Fruit fly (Drosophila melanogaster) whole organism, embryonic: ENCODE data around the gene CG43448.

Experiments used
- ATbp ChIP-seq: fragments of 200-800 bp; sonication (Bioruptor generic); optimal IDR thresholded peaks from 2 replicates; lab custom pipeline; 2017; ENCODE audit warnings: missing biosample characterization, mild to moderate bottlenecking, missing genetic modification characterization, missing genetic modification reagents
- CG10543 ChIP-seq: fragments of 200-800 bp; sonication (Bioruptor generic); optimal IDR thresholded peaks from 3 replicates; lab custom pipeline; 2017; ENCODE audit warnings: missing biosample characterization, mild to moderate bottlenecking, missing genetic modification characterization, moderate library complexity
- CG12071 ChIP-seq: fragments of 200-800 bp; sonication (Bioruptor generic); optimal IDR thresholded peaks from 3 replicates; lab custom pipeline; 2018; ENCODE audit warnings: missing biosample characterization, mild to moderate bottlenecking, missing genetic modification characterization
- CG12104 ChIP-seq: fragments of 200-800 bp; sonication (Bioruptor generic); optimal IDR thresholded peaks from 3 replicates; lab custom pipeline; 2016; ENCODE audit warnings: missing biosample characterization, missing genetic modification characterization
- CG12236 ChIP-seq: fragments of 200-800 bp; sonication (Bioruptor generic); optimal IDR thresholded peaks from 2 replicates; lab custom pipeline; 2016; ENCODE audit warnings: missing biosample characterization, missing genetic modification characterization
- CG12391 ChIP-seq: fragments of 200-800 bp; sonication (Bioruptor generic); optimal IDR thresholded peaks from 3 replicates; lab custom pipeline; 2018; ENCODE audit warnings: missing biosample characterization, mild to moderate bottlenecking, missing genetic modification characterization, moderate library complexity
- CG14014 ChIP-seq: fragments of 200-800 bp; sonication (Bioruptor generic); IDR thresholded peaks from 2 replicates; pipeline ENCODE4 v1.3.6; 2022; ENCODE audit warnings: missing biosample characterization, missing genetic modification characterization
- CG14860 ChIP-seq: fragments of 200-800 bp; sonication (Bioruptor generic); IDR thresholded peaks from 3 replicates; pipeline ENCODE4 v1.3.6; 2022; ENCODE audit warnings: missing biosample characterization, missing genetic modification characterization; ENCODE audit not compliant: partially characterized antibody
- CG16863 ChIP-seq: fragments of 200-800 bp; sonication (Bioruptor generic); optimal IDR thresholded peaks from 3 replicates; lab custom pipeline; 2016; ENCODE audit warnings: missing biosample characterization, missing genetic modification characterization
- CG2120 ChIP-seq: fragments of 200-800 bp; sonication (Bioruptor generic); optimal IDR thresholded peaks from 3 replicates; lab custom pipeline; 2016; ENCODE audit warnings: missing biosample characterization, missing genetic modification characterization
- CG33213 ChIP-seq: fragments of 200-800 bp; sonication (Bioruptor generic); optimal IDR thresholded peaks from 3 replicates; lab custom pipeline; 2016; ENCODE audit warnings: missing biosample characterization, missing genetic modification characterization
- CG4424 ChIP-seq: fragments of 200-800 bp; sonication (Bioruptor generic); optimal IDR thresholded peaks from 3 replicates; lab custom pipeline; 2016; ENCODE audit warnings: missing biosample characterization, missing genetic modification characterization
- CG7372 ChIP-seq: fragments of 200-800 bp; sonication (Bioruptor generic); IDR thresholded peaks from 2 replicates; pipeline ENCODE4 v1.3.6; 2022; ENCODE audit warnings: missing biosample characterization, missing genetic modification characterization
- CG8359 ChIP-seq: fragments of 200-800 bp; sonication (Bioruptor generic); optimal IDR thresholded peaks from 2 replicates; lab custom pipeline; 2017; ENCODE audit warnings: missing biosample characterization, mild to moderate bottlenecking, missing genetic modification characterization, borderline replicate concordance
- CG9876 ChIP-seq: fragments of 200-800 bp; sonication (Bioruptor generic); optimal IDR thresholded peaks from 2 replicates; lab custom pipeline; 2016; ENCODE audit warnings: missing biosample characterization, missing genetic modification characterization
- Dref ChIP-seq: fragments of 200-800 bp; sonication (Bioruptor generic); IDR thresholded peaks from 2 replicates; pipeline ENCODE4 v1.3.6; 2022; ENCODE audit warnings: missing biosample characterization, missing genetic modification characterization
- Fer1 ChIP-seq: fragments of 200-800 bp; sonication (Bioruptor generic); optimal IDR thresholded peaks from 2 replicates; lab custom pipeline; 2017; ENCODE audit warnings: missing biosample characterization, mild to moderate bottlenecking, missing genetic modification characterization
- Hey ChIP-seq: fragments of 200-800 bp; sonication (Bioruptor generic); optimal IDR thresholded peaks from 3 replicates; lab custom pipeline; 2018; ENCODE audit warnings: missing biosample characterization, mild to moderate bottlenecking, missing genetic modification characterization
- NC2α ChIP-seq: fragments of 200-800 bp; sonication (Bioruptor generic); optimal IDR thresholded peaks from 2 replicates; lab custom pipeline; 2016; ENCODE audit warnings: missing biosample characterization, missing genetic modification characterization
- NFAT ChIP-seq: fragments of 200-800 bp; sonication (Bioruptor generic); IDR thresholded peaks from 2 replicates; pipeline ENCODE4 v1.3.6; 2022; ENCODE audit warnings: missing biosample characterization, missing genetic modification characterization
- Nf-YB ChIP-seq: fragments of 200-800 bp; sonication (Bioruptor generic); optimal IDR thresholded peaks from 3 replicates; lab custom pipeline; 2019; ENCODE audit warnings: missing biosample characterization, mild to moderate bottlenecking, missing genetic modification characterization, moderate library complexity
- Sox102F ChIP-seq: fragments of 200-800 bp; sonication (Bioruptor generic); optimal IDR thresholded peaks from 2 replicates; lab custom pipeline; 2018; ENCODE audit warnings: missing biosample characterization, mild to moderate bottlenecking, missing genetic modification characterization, moderate library complexity
- TFAM ChIP-seq: fragments of 200-800 bp; sonication (Bioruptor generic); optimal IDR thresholded peaks from 2 replicates; lab custom pipeline; 2017; ENCODE audit warnings: missing biosample characterization, missing genetic modification characterization, inconsistent platforms
- YL-1 ChIP-seq: fragments of 200-800 bp; sonication (Bioruptor generic); optimal IDR thresholded peaks from 3 replicates; lab custom pipeline; 2017; ENCODE audit warnings: missing biosample characterization, mild to moderate bottlenecking, missing genetic modification characterization
- al ChIP-seq: fragments of 200-800 bp; sonication (Bioruptor generic); IDR thresholded peaks from 2 replicates; pipeline ENCODE4 v1.3.6; 2022; ENCODE audit warnings: missing biosample characterization, missing genetic modification characterization
- bab2 ChIP-seq: fragments of 200-800 bp; sonication (Bioruptor generic); optimal IDR thresholded peaks from 2 replicates; lab custom pipeline; 2016; ENCODE audit warnings: missing biosample characterization, missing genetic modification characterization
- bbx ChIP-seq: fragments of 200-800 bp; sonication (Bioruptor generic); IDR thresholded peaks from 2 replicates; pipeline ENCODE4 v1.3.6; 2022; ENCODE audit warnings: missing biosample characterization, missing genetic modification characterization; ENCODE audit not compliant: partially characterized antibody
- cg ChIP-seq: fragments of 200-800 bp; sonication (Bioruptor generic); optimal IDR thresholded peaks from 3 replicates; lab custom pipeline; 2019; ENCODE audit warnings: missing biosample characterization, mild to moderate bottlenecking, missing genetic modification characterization, moderate library complexity
- corto ChIP-seq: fragments of 200-800 bp; sonication (Bioruptor generic); optimal IDR thresholded peaks from 2 replicates; lab custom pipeline; 2016; ENCODE audit warnings: missing biosample characterization, mild to moderate bottlenecking, missing genetic modification characterization, moderate library complexity
- ewg ChIP-seq: fragments of 200-800 bp; sonication (Bioruptor generic); optimal IDR thresholded peaks from 3 replicates; lab custom pipeline; 2017; ENCODE audit warnings: mild to moderate bottlenecking, missing biosample characterization, missing genetic modification reagents, missing genetic modification characterization
- fd3F ChIP-seq: fragments of 200-800 bp; sonication (Bioruptor generic); optimal IDR thresholded peaks from 2 replicates; lab custom pipeline; 2018; ENCODE audit warnings: missing biosample characterization, mild to moderate bottlenecking, missing genetic modification characterization, moderate library complexity
- ftz-f1 ChIP-seq: fragments of 200-800 bp; sonication (Bioruptor generic); optimal IDR thresholded peaks from 2 replicates; lab custom pipeline; 2016; ENCODE audit warnings: missing biosample characterization, missing genetic modification characterization
- hbn ChIP-seq: fragments of 200-800 bp; sonication (Bioruptor generic); IDR thresholded peaks from 2 replicates; pipeline ENCODE4 v1.3.6; 2022; ENCODE audit warnings: missing biosample characterization, missing genetic modification characterization; ENCODE audit not compliant: partially characterized antibody
- hth ChIP-seq: fragments of >200 bp; optimal IDR thresholded peaks from 2 replicates; lab custom pipeline; 2017; ENCODE audit warnings: inconsistent platforms
- kni ChIP-seq: fragments of 200-800 bp; sonication (Bioruptor generic); optimal IDR thresholded peaks from 3 replicates; lab custom pipeline; 2017; ENCODE audit warnings: mild to moderate bottlenecking, missing biosample characterization, missing genetic modification reagents, missing genetic modification characterization
- mirr ChIP-seq: fragments of 200-800 bp; sonication (Bioruptor generic); optimal IDR thresholded peaks from 3 replicates; lab custom pipeline; 2018; ENCODE audit warnings: missing biosample characterization, mild to moderate bottlenecking, missing genetic modification characterization
- nom ChIP-seq: fragments of 200-800 bp; sonication (Bioruptor generic); optimal IDR thresholded peaks from 2 replicates; lab custom pipeline; 2017; ENCODE audit warnings: missing biosample characterization, missing genetic modification characterization, mild to moderate bottlenecking, moderate library complexity, missing genetic modification reagents
- peb ChIP-seq: fragments of 200-800 bp; sonication (Bioruptor generic); IDR thresholded peaks from 2 replicates; pipeline ENCODE4 v1.3.6; 2022; ENCODE audit warnings: missing biosample characterization, missing genetic modification characterization
- run ChIP-seq: fragments of 200-800 bp; sonication (Bioruptor generic); optimal IDR thresholded peaks from 3 replicates; lab custom pipeline; 2018; ENCODE audit warnings: missing biosample characterization, mild to moderate bottlenecking, missing genetic modification characterization
- sens-2 ChIP-seq: fragments of 200-800 bp; sonication (Bioruptor generic); IDR thresholded peaks from 2 replicates; pipeline ENCODE4 v1.3.6; 2022; ENCODE audit warnings: missing biosample characterization, missing genetic modification characterization
- slbo ChIP-seq: fragments of 200-800 bp; sonication (Bioruptor generic); IDR thresholded peaks from 2 replicates; pipeline ENCODE4 v1.3.6; 2022; ENCODE audit warnings: missing biosample characterization, missing genetic modification characterization
- sna ChIP-seq: fragments of 200-800 bp; sonication (Bioruptor generic); IDR thresholded peaks from 2 replicates; pipeline ENCODE4 v1.3.6; 2022; ENCODE audit warnings: missing biosample characterization, missing genetic modification characterization; ENCODE audit not compliant: partially characterized antibody
- sr ChIP-seq: fragments of 200-800 bp; sonication (Bioruptor generic); IDR thresholded peaks from 3 replicates; pipeline ENCODE4 v1.3.6; 2022; ENCODE audit warnings: missing biosample characterization, missing genetic modification characterization
- ssp ChIP-seq: fragments of 200-800 bp; sonication (Bioruptor generic); IDR thresholded peaks from 2 replicates; pipeline ENCODE4 v1.3.6; 2022; ENCODE audit warnings: missing biosample characterization, missing genetic modification characterization
- unpg ChIP-seq: fragments of 200-800 bp; sonication (Bioruptor generic); optimal IDR thresholded peaks from 3 replicates; lab custom pipeline; 2018; ENCODE audit warnings: missing biosample characterization, mild to moderate bottlenecking, missing genetic modification characterization, moderate library complexity
- wdn ChIP-seq: fragments of 200-800 bp; sonication (Bioruptor generic); IDR thresholded peaks from 2 replicates; pipeline ENCODE4 v1.3.6; 2022; ENCODE audit warnings: missing biosample characterization, missing genetic modification characterization
- yki ChIP-seq: fragments of >200 bp; optimal IDR thresholded peaks from 3 replicates; lab custom pipeline; 2018
- z ChIP-seq: fragments of 200-800 bp; sonication (Bioruptor generic); IDR thresholded peaks from 3 replicates; pipeline ENCODE4 v1.3.6; 2022; ENCODE audit warnings: missing biosample characterization, missing genetic modification characterization
- zen ChIP-seq: fragments of 200-800 bp; sonication (Bioruptor generic); optimal IDR thresholded peaks from 3 replicates; lab custom pipeline; 2018; ENCODE audit warnings: missing biosample characterization, mild to moderate bottlenecking, missing genetic modification characterization, moderate library complexity
- zen2 ChIP-seq: fragments of 200-800 bp; sonication (Bioruptor generic); IDR thresholded peaks from 3 replicates; pipeline ENCODE4 v1.3.6; 2022; ENCODE audit warnings: missing biosample characterization, missing genetic modification characterization; ENCODE audit not compliant: partially characterized antibody
- zfh2 ChIP-seq: fragments of 200-800 bp; sonication (Bioruptor generic); optimal IDR thresholded peaks from 2 replicates; lab custom pipeline; 2016; ENCODE audit warnings: missing biosample characterization, missing genetic modification characterization

Gene CG43448

DNA sequence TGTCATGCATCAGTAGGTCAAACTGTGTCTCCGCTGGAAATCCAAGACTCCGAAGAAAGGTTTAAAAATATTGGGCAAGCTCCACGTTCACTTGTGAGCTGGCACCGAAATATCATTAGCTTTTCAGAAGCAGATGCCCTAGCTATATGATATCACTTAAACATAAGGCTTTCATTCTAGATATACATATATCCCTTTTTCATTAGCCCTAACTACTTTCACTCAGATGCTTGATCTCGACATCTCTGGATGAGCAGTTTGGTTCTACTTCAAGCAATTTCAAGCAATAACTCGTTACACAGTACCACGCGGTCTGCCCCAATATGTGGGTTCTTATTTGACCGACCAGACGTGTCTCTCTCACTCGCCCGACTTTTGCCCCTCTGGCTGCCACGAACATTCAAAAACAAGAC, 46.1 kb downstream of the CG43448 start (continued):
- TF ChIP-seq Fer1, result no peak
- TF ChIP-seq run (tag; lab: Kevin White, UChicago), result no peak
- TF ChIP-seq corto, result no peak
- TF ChIP-seq hth (lab: Kevin White, UChicago), result no peak
- peak; percentile 32 for TF ChIP-seq zfh2 (GFP tag; lab: Kevin White, UChicago)
- no peak for TF ChIP-seq CG7372 (GFP tag; lab: Robert Waterston, UW)
- no peak for TF ChIP-seq ATbp (GFP tag; lab: Kevin White, UChicago)
- no peak for TF ChIP-seq NC2α (GFP tag; lab: Kevin White, UChicago)
- TF ChIP-seq CG12391 (tag; lab: Kevin White, UChicago), result peak; percentile 39
- no peak for TF ChIP-seq CG14014 (GFP tag; lab: Robert Waterston, UW)
- no peak for TF ChIP-seq TFAM
- TF ChIP-seq ssp, result 0 out of 2 replicates have a peak, but pooled peaks have one; percentile 30
- TF ChIP-seq Sox102F (GFP tag; lab: Kevin White, UChicago), result peak; percentile 45
- no peak for TF ChIP-seq yki (lab: Kevin White, UChicago)
- TF ChIP-seq CG12071 (GFP tag; lab: Kevin White, UChicago), result no peak
- TF ChIP-seq unpg (GFP tag; lab: Kevin White, UChicago), result peak; percentile 4
- TF ChIP-seq z (GFP tag; lab: Robert Waterston, UW), result no peak
- TF ChIP-seq CG33213 (GFP tag; lab: Kevin White, UChicago), result no peak
- no peak for TF ChIP-seq nom (GFP tag; lab: Kevin White, UChicago)
- peak; percentile 24 for TF ChIP-seq bab2 (GFP tag; lab: Kevin White, UChicago)
- TF ChIP-seq CG12104 (GFP tag; lab: Kevin White, UChicago), result peak; percentile 3
- peak; percentile 37 for TF ChIP-seq CG4424 (GFP tag; lab: Kevin White, UChicago)
- TF ChIP-seq mirr (GFP tag; lab: Kevin White, UChicago), result no peak
- TF ChIP-seq hbn (GFP tag; lab: Robert Waterston, UW), result no peak
- no peak for TF ChIP-seq Hey (tag; lab: Kevin White, UChicago)
- TF ChIP-seq CG2120, result peak; percentile 48
- no peak for TF ChIP-seq YL-1
- TF ChIP-seq sna, result no peak
- TF ChIP-seq, all 482 proteins: peak for 137

DNA sequence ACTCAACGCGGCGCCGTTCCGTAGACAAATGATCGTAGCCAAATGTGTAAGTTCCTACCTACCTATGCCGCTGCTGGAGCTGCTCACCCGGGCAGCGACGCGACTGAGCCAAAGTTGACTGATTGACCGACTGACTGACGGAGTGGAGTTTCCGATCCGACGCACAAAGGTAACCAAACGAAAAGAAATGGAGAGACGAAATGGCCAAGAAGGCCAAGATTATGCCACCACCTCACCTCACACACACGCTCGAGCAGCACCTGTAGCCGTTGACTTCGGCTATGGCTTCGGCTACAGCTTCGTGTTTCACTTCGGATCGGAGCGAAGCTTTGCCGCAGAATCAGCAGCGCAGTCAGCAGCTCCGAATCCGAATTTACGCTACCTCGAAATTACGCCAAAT, 46.5 kb downstream of the CG43448 start, which contains the start of gene CG9747:
Gene CG9747, minus strand, starts transcription at position 206 of the 400 bp plus-strand sequence.
- TF ChIP-seq slbo (0 out of 2 replicates have a peak, but pooled peaks have one; percentile 3), CG12236 (GFP tag; lab: Kevin White, UChicago) (no peak), kni (GFP tag; lab: Kevin White, UChicago) (peak; percentile 45), peb (GFP tag; lab: Robert Waterston, UW) (no peak), fd3F (GFP tag; lab: Kevin White, UChicago) (no peak), z (GFP tag; lab: Robert Waterston, UW) (no peak), CG16863 (no peak), hth (lab: Kevin White, UChicago) (no peak), ftz-f1 (GFP tag; lab: Kevin White, UChicago) (peak; percentile 43), ewg (no peak), zen2 (0 out of 3 replicates have a peak, but pooled peaks have one; percentile 25), zen (tag; lab: Kevin White, UChicago) (no peak), CG14860 (no peak), CG10543 (GFP tag; lab: Kevin White, UChicago) (peak; percentile 66), wdn (GFP tag; lab: Robert Waterston, UW) (no peak), al (GFP tag; lab: Robert Waterston, UW) (no peak), CG9876 (GFP tag; lab: Kevin White, UChicago) (no peak), CG8359 (GFP tag; lab: Kevin White, UChicago) (no peak), bbx (peak; percentile 28; the same call in 1 of the 2 replicates), Nf-YB (GFP tag; lab: Kevin White, UChicago) (no peak), sr (GFP tag; lab: Robert Waterston, UW) (0 out of 3 replicates have a peak, but pooled peaks have one; percentile 18), Dref (no peak), sens-2 (no peak), NFAT (GFP tag; lab: Robert Waterston, UW) (no peak), cg (GFP tag; lab: Kevin White, UChicago) (no peak)
